Comparison of ENCODE assay signal across 4 worm cellular contexts in the genomic region with DNA sequence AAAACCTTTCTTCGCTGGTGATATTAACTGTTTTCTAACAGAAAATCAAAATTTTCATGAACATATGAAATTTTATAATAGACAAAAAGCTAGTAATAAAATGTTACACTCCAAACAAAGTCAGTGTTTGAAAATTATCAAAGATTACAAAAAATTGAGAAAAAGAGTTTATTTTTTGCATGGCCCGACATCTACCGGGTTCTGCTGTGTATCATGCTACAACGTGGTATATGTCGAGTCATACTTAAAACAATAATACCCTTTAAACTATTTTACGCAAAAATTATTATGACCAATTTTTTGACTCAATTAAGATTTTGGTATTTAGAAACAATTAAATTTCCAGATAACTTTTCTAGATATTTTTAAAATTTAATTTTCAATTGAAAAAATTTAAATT.
TF ChIP-seq lines count a peak whose summit lies in the region.

No protein-coding gene starts in this region.

TF ChIP-seq in whole organism, L1 larva, 84 proteins besides CTCF, POLR2A, EP300 and RAD21:
- TF ChIP-seq xbp-1 (tag; optimal IDR thresholded peaks at IDR 0.05; lab: Kevin White, UChicago): no peak
- no peak for TF ChIP-seq ceh-8 (GFP tag; optimal IDR thresholded peaks at IDR 0.05; lab: Kevin White, UChicago)
- peak; percentile 51 for TF ChIP-seq snpc-4 (tag; optimal IDR thresholded peaks at IDR 0.05; lab: Kevin White, UChicago)

TF ChIP-seq in whole organism, L2 larva, 48 proteins besides CTCF, POLR2A, EP300 and RAD21:
- TF ChIP-seq crh-2 (tag; optimal IDR thresholded peaks at IDR 0.05; lab: Kevin White, UChicago) (no peak), snpc-4 (tag; optimal IDR thresholded peaks at IDR 0.05; lab: Kevin White, UChicago) (peak; percentile 37)

TF ChIP-seq in whole organism, L3 larva, 47 proteins besides CTCF, POLR2A, EP300 and RAD21:
- TF ChIP-seq unc-39 (tag; optimal IDR thresholded peaks at IDR 0.05; lab: Kevin White, UChicago): no peak
- TF ChIP-seq snpc-4 (tag; optimal IDR thresholded peaks at IDR 0.05; lab: Kevin White, UChicago): peak; percentile 9
- no peak for TF ChIP-seq nhr-23 (tag; optimal IDR thresholded peaks at IDR 0.05; lab: Kevin White, UChicago)
- no peak for TF ChIP-seq nhr-76 (tag; optimal IDR thresholded peaks at IDR 0.05; lab: Kevin White, UChicago)
- TF ChIP-seq elt-3 (tag; optimal IDR thresholded peaks at IDR 0.05; lab: Kevin White, UChicago): no peak

TF ChIP-seq in whole organism, young adult, 124 proteins besides CTCF, POLR2A, EP300 and RAD21:
- TF ChIP-seq F57C9.4 (tag; optimal IDR thresholded peaks at IDR 0.05; lab: Kevin White, UChicago) (no peak), attf-3 (GFP tag; conservative IDR thresholded peaks at IDR 0.05; lab: Robert Waterston, UW) (no peak), snpc-4 (GFP tag; optimal IDR thresholded peaks at IDR 0.05; lab: Kevin White, UChicago) (no peak), snpc-4 (tag; optimal IDR thresholded peaks at IDR 0.05; lab: Kevin White, UChicago) (peak in 3 of 4 experiments; percentile 26 to 54 (median 52)), F52B5.7 (tag; optimal IDR thresholded peaks at IDR 0.05; lab: Kevin White, UChicago) (no peak), gei-17 (GFP tag; optimal IDR thresholded peaks at IDR 0.05; lab: Kevin White, UChicago) (no peak), snpc-1.1 (tag; optimal IDR thresholded peaks at IDR 0.05; lab: Kevin White, UChicago; ENCODE audit: insufficient read depth) (peak; percentile 51), tlf-1 (GFP tag; optimal IDR thresholded peaks at IDR 0.05; lab: Kevin White, UChicago) (no peak)

Comparison
In these comparisons a context has a peak if more than half of its experiments do, and no peak if none do; other contexts are left out.
1. Of the 8 proteins assayed by ChIP-seq in both whole organism, young adult and whole organism, L1 larva: peak only in whole organism, young adult: none; only in whole organism, L1 larva: none; in both: snpc-4; in neither: 7.